Fruit fly (Drosophila melanogaster) whole organism, embryonic: ENCODE data around the gene fan.

ENCODE experiments used
- Adf1 ChIP-seq: fragments of 200-800 bp; sonication (Bioruptor generic); IDR thresholded peaks from 2 replicates; pipeline ENCODE4 v1.3.6; 2022; ENCODE audit warnings: missing biosample characterization, missing genetic modification characterization
- Antp ChIP-seq: fragments of 200-800 bp; sonication (Bioruptor generic); optimal IDR thresholded peaks from 3 replicates; lab custom pipeline; 2016; ENCODE audit warnings: missing biosample characterization, missing genetic modification characterization
- CG10209 ChIP-seq: fragments of 200-800 bp; sonication (Bioruptor generic); optimal IDR thresholded peaks from 3 replicates; lab custom pipeline; 2017; ENCODE audit warnings: missing biosample characterization, mild to moderate bottlenecking, missing genetic modification characterization, missing genetic modification reagents
- CG1024 ChIP-seq: fragments of 200-800 bp; sonication (Bioruptor generic); IDR thresholded peaks from 2 replicates; pipeline ENCODE4 v1.3.6; 2022; ENCODE audit warnings: missing biosample characterization, missing genetic modification characterization
- CG11085 ChIP-seq: fragments of 200-800 bp; sonication (Bioruptor generic); IDR thresholded peaks from 2 replicates; pipeline ENCODE4 v1.3.6; 2022; ENCODE audit warnings: missing biosample characterization, missing genetic modification characterization
- CG11723 ChIP-seq: fragments of 200-800 bp; sonication (Bioruptor generic); optimal IDR thresholded peaks from 2 replicates; lab custom pipeline; 2017; ENCODE audit warnings: missing biosample characterization, mild to moderate bottlenecking, missing genetic modification characterization
- CG12219 ChIP-seq: fragments of 200-800 bp; sonication (Bioruptor generic); optimal IDR thresholded peaks from 3 replicates; lab custom pipeline; 2018; ENCODE audit warnings: missing biosample characterization, mild to moderate bottlenecking, missing genetic modification characterization
- CG13424 ChIP-seq: fragments of 200-800 bp; sonication (Bioruptor generic); optimal IDR thresholded peaks from 2 replicates; lab custom pipeline; 2019; ENCODE audit warnings: missing biosample characterization, mild to moderate bottlenecking, missing genetic modification characterization, moderate library complexity
- CG14441 ChIP-seq: fragments of 200-800 bp; sonication (Bioruptor generic); IDR thresholded peaks from 2 replicates; pipeline ENCODE4 v1.3.6; 2022; ENCODE audit warnings: missing biosample characterization, missing genetic modification characterization
- CG2116 ChIP-seq: fragments of 200-800 bp; sonication (Bioruptor generic); optimal IDR thresholded peaks from 3 replicates; lab custom pipeline; 2018; ENCODE audit warnings: missing biosample characterization, mild to moderate bottlenecking, missing genetic modification characterization
- CG3163 ChIP-seq: fragments of 200-800 bp; sonication (Bioruptor generic); optimal IDR thresholded peaks from 3 replicates; lab custom pipeline; 2016; ENCODE audit warnings: missing biosample characterization, missing genetic modification characterization
- CG34422 ChIP-seq: fragments of 200-800 bp; sonication (Bioruptor generic); IDR thresholded peaks from 3 replicates; pipeline ENCODE4 v1.3.6; 2022; ENCODE audit warnings: missing biosample characterization, missing genetic modification characterization
- CG4424 ChIP-seq: fragments of 200-800 bp; sonication (Bioruptor generic); optimal IDR thresholded peaks from 3 replicates; lab custom pipeline; 2016; ENCODE audit warnings: missing biosample characterization, missing genetic modification characterization
- CG5180 ChIP-seq: fragments of 200-800 bp; sonication (Bioruptor generic); optimal IDR thresholded peaks from 3 replicates; lab custom pipeline; 2017; ENCODE audit warnings: missing biosample characterization, missing genetic modification characterization, mild to moderate bottlenecking, moderate library complexity, missing genetic modification reagents
- CG6175 ChIP-seq: fragments of 200-800 bp; sonication (Bioruptor generic); IDR thresholded peaks from 3 replicates; pipeline ENCODE4 v1.3.6; 2022; ENCODE audit warnings: missing biosample characterization, missing genetic modification characterization
- CG6272 ChIP-seq: fragments of 200-800 bp; sonication (Bioruptor generic); IDR thresholded peaks from 2 replicates; pipeline ENCODE4 v1.3.6; 2022; ENCODE audit warnings: missing biosample characterization, missing genetic modification characterization
- CG6689 ChIP-seq: fragments of 200-800 bp; sonication (Bioruptor generic); IDR thresholded peaks from 2 replicates; pipeline ENCODE4 v1.3.6; 2022; ENCODE audit warnings: missing biosample characterization, missing genetic modification characterization
- CG6791 ChIP-seq: fragments of 200-800 bp; sonication (Bioruptor generic); IDR thresholded peaks from 3 replicates; pipeline ENCODE4 v1.3.6; 2022; ENCODE audit warnings: missing biosample characterization, missing genetic modification characterization; ENCODE audit not compliant: partially characterized antibody
- CG9215 ChIP-seq: fragments of 200-800 bp; sonication (Bioruptor generic); IDR thresholded peaks from 2 replicates; pipeline ENCODE4 v1.3.6; 2022; ENCODE audit warnings: missing biosample characterization, missing genetic modification characterization
- CG9727 ChIP-seq: fragments of 200-800 bp; sonication (Bioruptor generic); optimal IDR thresholded peaks from 3 replicates; lab custom pipeline; 2017; ENCODE audit warnings: missing biosample characterization, mild to moderate bottlenecking, missing genetic modification characterization
- Doc3 ChIP-seq: fragments of 200-800 bp; sonication (Bioruptor generic); IDR thresholded peaks from 3 replicates; pipeline ENCODE4 v1.3.6; 2022; ENCODE audit warnings: missing biosample characterization, missing genetic modification characterization; ENCODE audit not compliant: partially characterized antibody
- GATAe ChIP-seq: fragments of 200-800 bp; sonication (Bioruptor generic); conservative IDR thresholded peaks from 2 replicates; pipeline ENCODE4 v1.3.6; 2022; ENCODE audit warnings: missing biosample characterization, missing genetic modification characterization
- Hand ChIP-seq: fragments of 200-800 bp; sonication (Bioruptor generic); optimal IDR thresholded peaks from 2 replicates; lab custom pipeline; 2017; ENCODE audit warnings: mild to moderate bottlenecking, missing biosample characterization, missing genetic modification reagents, missing genetic modification characterization
- Hey ChIP-seq: fragments of 200-800 bp; sonication (Bioruptor generic); optimal IDR thresholded peaks from 3 replicates; lab custom pipeline; 2018; ENCODE audit warnings: missing biosample characterization, mild to moderate bottlenecking, missing genetic modification characterization
- Mrtf ChIP-seq: fragments of 200-800 bp; sonication (Bioruptor generic); IDR thresholded peaks from 3 replicates; pipeline ENCODE4 v1.3.6; 2022; ENCODE audit warnings: missing biosample characterization, missing genetic modification characterization
- NFAT ChIP-seq: fragments of 200-800 bp; sonication (Bioruptor generic); IDR thresholded peaks from 2 replicates; pipeline ENCODE4 v1.3.6; 2022; ENCODE audit warnings: missing biosample characterization, missing genetic modification characterization
- Ptx1 ChIP-seq: fragments of 200-800 bp; sonication (Bioruptor generic); IDR thresholded peaks from 2 replicates; pipeline ENCODE4 v1.3.6; 2022; ENCODE audit warnings: missing biosample characterization, missing genetic modification characterization
- Side ChIP-seq: fragments of 200-800 bp; sonication (Bioruptor generic); optimal IDR thresholded peaks from 2 replicates; lab custom pipeline; 2016; ENCODE audit warnings: missing biosample characterization, missing genetic modification characterization
- Sin3A ChIP-seq: fragments of >200 bp; optimal IDR thresholded peaks from 2 replicates; lab custom pipeline; 2018
- Sox102F ChIP-seq: fragments of 200-800 bp; sonication (Bioruptor generic); optimal IDR thresholded peaks from 2 replicates; lab custom pipeline; 2018; ENCODE audit warnings: missing biosample characterization, mild to moderate bottlenecking, missing genetic modification characterization, moderate library complexity
- aop ChIP-seq: fragments of 200-800 bp; sonication (Bioruptor generic); IDR thresholded peaks from 2 replicates; pipeline ENCODE4 v1.3.6; 2022; ENCODE audit warnings: missing biosample characterization, missing genetic modification characterization
- az2 ChIP-seq: fragments of 200-800 bp; sonication (Bioruptor generic); optimal IDR thresholded peaks from 3 replicates; lab custom pipeline; 2016; ENCODE audit warnings: missing biosample characterization, missing genetic modification characterization
- bbx ChIP-seq: fragments of 200-800 bp; sonication (Bioruptor generic); IDR thresholded peaks from 2 replicates; pipeline ENCODE4 v1.3.6; 2022; ENCODE audit warnings: missing biosample characterization, missing genetic modification characterization; ENCODE audit not compliant: partially characterized antibody
- btn ChIP-seq: fragments of 200-800 bp; sonication (Bioruptor generic); optimal IDR thresholded peaks from 2 replicates; lab custom pipeline; 2016; ENCODE audit warnings: missing biosample characterization, missing genetic modification characterization
- dmrt11E ChIP-seq: fragments of 200-800 bp; sonication (Bioruptor generic); optimal IDR thresholded peaks from 3 replicates; lab custom pipeline; 2018; ENCODE audit warnings: missing biosample characterization, mild to moderate bottlenecking, missing genetic modification characterization, moderate library complexity
- emc ChIP-seq: fragments of 200-800 bp; sonication (Bioruptor generic); optimal IDR thresholded peaks from 2 replicates; lab custom pipeline; 2016; ENCODE audit warnings: missing biosample characterization, missing genetic modification characterization
- gcm ChIP-seq: fragments of 200-800 bp; sonication (Bioruptor generic); optimal IDR thresholded peaks from 2 replicates; lab custom pipeline; 2019; ENCODE audit warnings: missing biosample characterization, mild to moderate bottlenecking, missing genetic modification characterization, moderate library complexity
- hbn ChIP-seq: fragments of 200-800 bp; sonication (Bioruptor generic); IDR thresholded peaks from 2 replicates; pipeline ENCODE4 v1.3.6; 2022; ENCODE audit warnings: missing biosample characterization, missing genetic modification characterization; ENCODE audit not compliant: partially characterized antibody
- her ChIP-seq: fragments of 200-800 bp; sonication (Bioruptor generic); optimal IDR thresholded peaks from 2 replicates; lab custom pipeline; 2016; ENCODE audit warnings: missing biosample characterization, missing genetic modification characterization
- nerfin-2 ChIP-seq: fragments of 200-800 bp; sonication (Bioruptor generic); IDR thresholded peaks from 2 replicates; pipeline ENCODE4 v1.3.6; 2022; ENCODE audit warnings: missing biosample characterization, missing genetic modification characterization; ENCODE audit not compliant: partially characterized antibody
- org-1 ChIP-seq: fragments of 200-800 bp; sonication (Bioruptor generic); optimal IDR thresholded peaks from 2 replicates; lab custom pipeline; 2017; ENCODE audit warnings: missing biosample characterization, missing genetic modification characterization
- repo ChIP-seq: fragments of 200-800 bp; sonication (Bioruptor generic); optimal IDR thresholded peaks from 2 replicates; lab custom pipeline; 2016; ENCODE audit warnings: missing biosample characterization, missing genetic modification characterization
- sisA ChIP-seq: fragments of 200-800 bp; sonication (Bioruptor generic); IDR thresholded peaks from 2 replicates; pipeline ENCODE4 v1.3.6; 2022; ENCODE audit warnings: missing biosample characterization, missing genetic modification characterization
- ssp ChIP-seq: fragments of 200-800 bp; sonication (Bioruptor generic); IDR thresholded peaks from 2 replicates; pipeline ENCODE4 v1.3.6; 2022; ENCODE audit warnings: missing biosample characterization, missing genetic modification characterization
- tap ChIP-seq: fragments of 200-800 bp; optimal IDR thresholded peaks from 3 replicates; lab custom pipeline; 2019; ENCODE audit warnings: missing biosample characterization, mild to moderate bottlenecking, missing genetic modification characterization, moderate library complexity
- tin ChIP-seq: fragments of 200-800 bp; sonication (Bioruptor generic); optimal IDR thresholded peaks from 3 replicates; lab custom pipeline; 2016; ENCODE audit warnings: missing biosample characterization, missing genetic modification characterization
- trem ChIP-seq: fragments of 200-800 bp; optimal IDR thresholded peaks from 3 replicates; lab custom pipeline; 2019; ENCODE audit warnings: missing biosample characterization, mild to moderate bottlenecking, missing genetic modification characterization, moderate library complexity
- ttk ChIP-seq: fragments of 200-800 bp; sonication (Bioruptor generic); IDR thresholded peaks from 2 replicates; pipeline ENCODE4 v2.1.2; 2022; ENCODE audit warnings: missing biosample characterization, missing genetic modification characterization
- wek ChIP-seq: fragments of 200-800 bp; sonication (Bioruptor generic); optimal IDR thresholded peaks from 3 replicates; lab custom pipeline; 2018; ENCODE audit warnings: missing biosample characterization, mild to moderate bottlenecking, missing genetic modification characterization, moderate library complexity
- z ChIP-seq: fragments of 200-800 bp; sonication (Bioruptor generic); IDR thresholded peaks from 3 replicates; pipeline ENCODE4 v1.3.6; 2022; ENCODE audit warnings: missing biosample characterization, missing genetic modification characterization
- zen ChIP-seq: fragments of 200-800 bp; sonication (Bioruptor generic); optimal IDR thresholded peaks from 3 replicates; lab custom pipeline; 2018; ENCODE audit warnings: missing biosample characterization, mild to moderate bottlenecking, missing genetic modification characterization, moderate library complexity

The fan gene

DNA sequence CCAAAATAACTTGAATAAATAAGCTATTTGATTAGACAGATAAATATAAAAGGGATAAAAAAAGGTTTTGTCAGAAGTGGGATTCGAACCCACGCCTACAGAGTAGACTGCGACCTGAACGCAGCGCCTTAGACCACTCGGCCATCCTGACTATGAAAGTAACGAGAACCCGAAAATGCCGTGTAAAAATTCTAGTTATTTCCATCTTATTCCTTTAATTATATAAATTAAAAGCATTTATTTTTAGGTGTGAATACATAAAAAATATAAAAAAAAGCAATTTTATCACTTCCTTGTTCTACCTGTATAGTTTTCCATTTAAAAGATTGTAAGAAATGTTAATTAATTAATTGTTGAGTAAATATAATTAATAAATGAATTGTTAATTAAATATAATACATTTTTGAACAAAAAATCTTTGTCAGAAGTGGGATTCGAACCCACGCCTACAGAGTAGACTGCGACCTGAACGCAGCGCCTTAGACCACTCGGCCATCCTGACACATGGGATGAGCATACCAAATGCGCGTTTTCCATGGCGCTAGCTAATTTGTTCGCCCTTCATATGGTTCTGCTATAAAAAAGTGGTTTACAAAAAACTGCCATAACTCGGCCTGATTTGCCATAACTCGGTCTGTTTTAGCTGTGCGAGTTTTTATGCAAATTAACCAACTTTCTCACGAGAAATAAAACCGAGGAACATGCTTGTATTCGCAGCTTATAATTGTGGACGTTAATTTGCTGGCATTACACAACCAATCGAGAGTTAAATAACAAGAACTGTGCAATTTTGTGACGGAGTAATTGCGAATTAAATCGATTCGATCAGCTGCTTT is 43.1 kb upstream of the fan start (continued):
- TF ChIP-seq Ptx1 (GFP tag; lab: Robert Waterston, UW), result no peak
- TF ChIP-seq CG2116 (GFP tag; lab: Kevin White, UChicago), result no peak
- TF ChIP-seq CG5180 (GFP tag; lab: Kevin White, UChicago), result no peak
- no peak for TF ChIP-seq CG6272 (GFP tag; lab: Robert Waterston, UW)
- no peak for TF ChIP-seq Side (GFP tag; lab: Kevin White, UChicago)
- no peak for TF ChIP-seq ttk (GFP tag; lab: Robert Waterston, UW)
- no peak for TF ChIP-seq CG9215
- no peak for TF ChIP-seq Antp (GFP tag; lab: Kevin White, UChicago)
- peak; percentile 47 for TF ChIP-seq wek (GFP tag; lab: Kevin White, UChicago)
- TF ChIP-seq ssp (GFP tag; lab: Robert Waterston, UW), result no peak
- TF ChIP-seq repo (GFP tag; lab: Kevin White, UChicago), result no peak
- TF ChIP-seq hbn, result peak; percentile 17; the same call in 1 of the 2 replicates
- TF ChIP-seq bbx (GFP tag; lab: Robert Waterston, UW), result peak; percentile 93
- no peak for TF ChIP-seq Mrtf (GFP tag; lab: Robert Waterston, UW)
- TF ChIP-seq org-1, result no peak
- TF ChIP-seq trem (tag; lab: Kevin White, UChicago), result no peak
- TF ChIP-seq Hey (tag; lab: Kevin White, UChicago), result no peak
- no peak for TF ChIP-seq Sox102F (GFP tag; lab: Kevin White, UChicago)
- no peak for TF ChIP-seq CG34422 (GFP tag; lab: Robert Waterston, UW)
- no peak for TF ChIP-seq CG4424 (GFP tag; lab: Kevin White, UChicago)
- TF ChIP-seq az2 (GFP tag; lab: Kevin White, UChicago), result no peak
- TF ChIP-seq CG11723 (GFP tag; lab: Kevin White, UChicago), result no peak
- TF ChIP-seq GATAe (GFP tag; lab: Robert Waterston, UW), result no peak
- peak; percentile 2 for TF ChIP-seq tap
- TF ChIP-seq tin, result no peak
- peak; percentile 4 for TF ChIP-seq CG13424 (tag; lab: Kevin White, UChicago)
- TF ChIP-seq Sin3A (lab: Kevin White, UChicago), result no peak
- no peak for TF ChIP-seq CG9727
- peak; percentile 17 for TF ChIP-seq zen (tag; lab: Kevin White, UChicago)
- no peak for TF ChIP-seq aop (GFP tag; lab: Robert Waterston, UW)
- peak; percentile 84 for TF ChIP-seq nerfin-2 (GFP tag; lab: Robert Waterston, UW)
- no peak for TF ChIP-seq btn (GFP tag; lab: Kevin White, UChicago)
- no peak for TF ChIP-seq z (GFP tag; lab: Robert Waterston, UW)
- peak; percentile 36 for TF ChIP-seq gcm (GFP tag; lab: Kevin White, UChicago)
- no peak for TF ChIP-seq Hand (GFP tag; lab: Kevin White, UChicago)
- no peak for TF ChIP-seq CG6689
- no peak for TF ChIP-seq her (GFP tag; lab: Kevin White, UChicago)
- TF ChIP-seq CG14441, result no peak
- no peak for TF ChIP-seq CG12219 (GFP tag; lab: Kevin White, UChicago)
- no peak for TF ChIP-seq Adf1 (GFP tag; lab: Robert Waterston, UW)
- no peak for TF ChIP-seq CG10209 (GFP tag; lab: Kevin White, UChicago)
- peak; percentile 96 for TF ChIP-seq CG6791
- no peak for TF ChIP-seq CG3163 (GFP tag; lab: Kevin White, UChicago)
- peak; percentile 36; the same call in 1 of the 3 replicates for TF ChIP-seq Doc3 (GFP tag; lab: Robert Waterston, UW)
- TF ChIP-seq dmrt11E (tag; lab: Kevin White, UChicago), result no peak
- no peak for TF ChIP-seq CG11085
- TF ChIP-seq CG6175 (GFP tag; lab: Robert Waterston, UW), result no peak
- no peak for TF ChIP-seq sisA (GFP tag; lab: Robert Waterston, UW)
- TF ChIP-seq NFAT (GFP tag; lab: Robert Waterston, UW), result no peak
- no peak for TF ChIP-seq emc (GFP tag; lab: Kevin White, UChicago)
- no peak for TF ChIP-seq CG1024
